Worm (Caenorhabditis elegans): ENCODE measurements around the gene W02F12.2.

DNA sequence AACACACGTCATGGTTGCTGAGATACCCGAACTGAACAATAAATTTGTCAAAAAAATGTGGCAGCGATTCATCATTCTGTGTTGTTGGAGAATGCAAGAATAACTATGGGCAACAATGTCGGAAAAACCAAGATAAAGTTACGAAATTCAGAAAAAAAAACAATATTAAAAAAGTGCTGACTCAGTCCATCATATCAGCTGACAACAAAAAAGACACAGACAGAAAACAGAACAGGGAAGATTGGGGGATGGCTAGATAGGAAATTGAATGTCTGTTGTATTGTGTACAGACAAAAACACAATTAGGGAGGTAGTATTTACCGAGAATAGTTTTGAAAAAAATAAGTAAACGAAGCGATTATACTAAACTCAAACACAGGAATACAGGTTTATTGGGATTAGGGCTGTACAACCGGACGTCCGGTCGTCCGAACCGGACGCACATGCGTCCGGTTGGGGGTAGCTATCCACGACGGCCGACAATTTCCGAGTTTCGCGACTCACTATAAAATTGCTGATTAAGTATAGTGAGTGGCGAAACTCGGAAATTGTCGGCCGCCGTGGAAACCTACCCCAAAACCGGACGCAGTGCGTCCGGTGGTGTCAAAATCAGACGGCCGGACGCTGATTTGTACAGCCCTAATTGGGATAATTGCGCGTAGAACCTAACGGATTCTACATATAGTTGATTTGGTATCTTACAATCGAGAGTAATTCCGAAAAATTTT, 39.8 kb downstream of the W02F12.2 start:
- TF ChIP-seq nhr-76 (tag; optimal IDR thresholded peaks at IDR 0.05) (no peak), ceh-32 (tag; optimal IDR thresholded peaks at IDR 0.05; ENCODE audit: poor library complexity) (no peak), lin-29 (GFP tag; IDR thresholded peaks at IDR 0.05) (no peak), nhr-237 (tag; optimal IDR thresholded peaks at IDR 0.05) (no peak), ceh-82 (tag; optimal IDR thresholded peaks at IDR 0.05) (no peak), zag-1 (tag; optimal IDR thresholded peaks at IDR 0.05) (no peak)

Measured in whole organism, L4 larva.